Worm (Caenorhabditis elegans) whole organism, young adult: ENCODE measurements around the gene B0302.4.

ENCODE experiments used
- him-1 ChIP-seq: sonication (generic microtip); optimal IDR thresholded peaks from 2 replicates; lab custom pipeline; 2016; ENCODE audit warnings: missing genotype, missing genetic modification reagents, missing genetic modification characterization, missing compliant biosample characterization
- mcd-1 ChIP-seq: fragments of 200-800 bp; sonication (Bioruptor generic); IDR thresholded peaks from 2 replicates; pipeline ENCODE4 v1.3.6; 2022; ENCODE audit warnings: missing genetic modification reagents, missing genetic modification characterization, missing compliant biosample characterization
- unc-62 ChIP-seq: fragments of 150-350 bp; optimal IDR thresholded peaks from 2 replicates; lab custom pipeline; 2014; ENCODE audit warnings: missing biosample characterization, missing genetic modification reagents, missing genetic modification characterization

DNA sequence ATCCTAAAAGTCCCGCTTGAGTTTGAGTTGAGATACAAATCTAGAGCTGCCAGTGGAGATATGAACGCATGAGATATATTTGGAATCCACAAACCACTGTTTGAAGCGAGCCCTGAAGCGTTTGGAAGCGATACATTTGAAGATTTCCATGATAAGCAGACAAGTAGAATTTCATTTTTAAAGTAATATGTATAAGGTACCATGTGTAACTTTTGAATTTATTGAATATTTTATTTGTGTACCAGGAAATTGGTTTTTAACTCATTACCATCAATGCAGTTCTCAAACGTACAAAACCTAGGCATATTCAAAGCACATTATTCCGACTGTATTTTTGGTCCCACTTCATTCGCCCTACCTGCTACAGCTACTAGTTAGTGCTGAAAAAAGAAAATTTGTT lies 1.7 kb upstream of the B0302.4 start, which contains the start of gene B0302.2:
- TF ChIP-seq him-1 (tag; lab: Kevin White, UChicago), result no peak
- no peak for TF ChIP-seq unc-62
- no peak for TF ChIP-seq mcd-1
